Worm (Caenorhabditis elegans) whole organism, L3 larva: ENCODE data around the gene hmg-11.

Experiments used
- ceh-28 ChIP-seq: fragments of 150-350 bp; optimal IDR thresholded peaks from 2 replicates; lab custom pipeline; 2014; ENCODE audit warnings: missing biosample characterization, missing genetic modification reagents, missing genetic modification characterization
- ceh-9 ChIP-seq: sonication (generic microtip); optimal IDR thresholded peaks from 2 replicates; lab custom pipeline; 2018; ENCODE audit warnings: missing biosample characterization, missing genetic modification characterization
- egl-27 ChIP-seq: sonication (generic microtip); optimal IDR thresholded peaks from 4 replicates; lab custom pipeline; 2017; ENCODE audit warnings: missing biosample characterization, missing genetic modification reagents, missing genetic modification characterization
- nhr-11 ChIP-seq: fragments of 150-350 bp; optimal IDR thresholded peaks from 2 replicates; lab custom pipeline; 2014; ENCODE audit warnings: missing biosample characterization, missing genetic modification characterization
- nhr-76 ChIP-seq: fragments of 150-350 bp; sonication (generic microtip); optimal IDR thresholded peaks from 5 replicates; lab custom pipeline; 2014; ENCODE audit warnings: missing biosample characterization, missing genetic modification characterization
- pha-4 ChIP-seq: fragments of 150-350 bp; optimal IDR thresholded peaks from 2 replicates; lab custom pipeline; 2014; ENCODE audit warnings: missing biosample characterization, missing genetic modification reagents, missing genetic modification characterization
- ztf-4 ChIP-seq: fragments of 150-350 bp; optimal IDR thresholded peaks from 2 replicates; lab custom pipeline; 2014; ENCODE audit warnings: missing biosample characterization, missing genetic modification characterization

ce11 chrII:4661278-4661677 lies 11.6 kb upstream of the hmg-11 start, which contains the start of gene T05A7.13:
- TF ChIP-seq ceh-9 (tag; lab: Kevin White, UChicago) (no peak), ceh-28 (tag; lab: Kevin White, UChicago) (no peak), pha-4 (tag; lab: Kevin White, UChicago) (no peak), ztf-4 (tag; lab: Kevin White, UChicago) (no peak), nhr-76 (tag; lab: Kevin White, UChicago) (no peak), nhr-11 (no peak), egl-27 (tag; lab: Kevin White, UChicago) (no peak)
